Fruit fly (Drosophila melanogaster) whole organism, embryonic: ENCODE results near the gene CG8677.
A peak's percentile ranks its signal among the peaks of the same experiment; 100 is the strongest.

Source experiments
- B-H1 ChIP-seq: fragments of 200-800 bp; sonication (Bioruptor generic); IDR thresholded peaks from 3 replicates; pipeline ENCODE4 v1.3.6; 2022; ENCODE audit warnings: missing biosample characterization, missing genetic modification characterization
- B-H2 ChIP-seq: fragments of 200-800 bp; sonication (Bioruptor generic); optimal IDR thresholded peaks from 2 replicates; lab custom pipeline; 2018; ENCODE audit warnings: missing biosample characterization, mild to moderate bottlenecking, missing genetic modification characterization
- CG10321 ChIP-seq: fragments of 200-800 bp; sonication (Bioruptor generic); IDR thresholded peaks from 2 replicates; pipeline ENCODE4 v1.3.6; 2022; ENCODE audit warnings: missing biosample characterization, missing genetic modification characterization
- CG10979 ChIP-seq: fragments of 200-800 bp; sonication (Bioruptor generic); optimal IDR thresholded peaks from 2 replicates; lab custom pipeline; 2018; ENCODE audit warnings: missing biosample characterization, mild to moderate bottlenecking, missing genetic modification characterization, moderate library complexity
- CG11398 ChIP-seq: fragments of 200-800 bp; sonication (Bioruptor generic); optimal IDR thresholded peaks from 2 replicates; lab custom pipeline; 2016; ENCODE audit warnings: missing biosample characterization, missing genetic modification characterization
- CG12155 ChIP-seq: fragments of 200-800 bp; sonication (Bioruptor generic); optimal IDR thresholded peaks from 3 replicates; lab custom pipeline; 2016; ENCODE audit warnings: missing biosample characterization, missing genetic modification characterization
- CG12299 ChIP-seq: fragments of 200-800 bp; sonication (Bioruptor generic); optimal IDR thresholded peaks from 2 replicates; lab custom pipeline; 2018; ENCODE audit warnings: missing biosample characterization, mild to moderate bottlenecking, missing genetic modification characterization
- CG16815 ChIP-seq: fragments of 200-800 bp; sonication (Bioruptor generic); optimal IDR thresholded peaks from 3 replicates; lab custom pipeline; 2017; ENCODE audit warnings: missing biosample characterization, mild to moderate bottlenecking, missing genetic modification characterization
- CG17829 ChIP-seq: fragments of 200-800 bp; optimal IDR thresholded peaks from 2 replicates; lab custom pipeline; 2019; ENCODE audit warnings: missing biosample characterization, mild to moderate bottlenecking, missing genetic modification characterization, moderate library complexity
- CG31441 ChIP-seq: fragments of 200-800 bp; sonication (Bioruptor generic); IDR thresholded peaks from 2 replicates; pipeline ENCODE4 v1.3.6; 2022; ENCODE audit warnings: missing biosample characterization, missing genetic modification characterization
- CG6683 ChIP-seq: fragments of 200-800 bp; sonication (Bioruptor generic); optimal IDR thresholded peaks from 2 replicates; lab custom pipeline; 2017; ENCODE audit warnings: missing biosample characterization, mild to moderate bottlenecking, missing genetic modification characterization, missing genetic modification reagents
- CG6813 ChIP-seq: fragments of 200-800 bp; sonication (Bioruptor generic); optimal IDR thresholded peaks from 2 replicates; lab custom pipeline; 2017; ENCODE audit warnings: missing biosample characterization, missing genetic modification characterization, mild to moderate bottlenecking, moderate library complexity, missing genetic modification reagents
- CG7556 ChIP-seq: fragments of 200-800 bp; sonication (Bioruptor generic); optimal IDR thresholded peaks from 2 replicates; lab custom pipeline; 2017; ENCODE audit warnings: missing biosample characterization, mild to moderate bottlenecking, missing genetic modification characterization
- CG7745 ChIP-seq: fragments of 200-800 bp; sonication (Bioruptor generic); optimal IDR thresholded peaks from 2 replicates; lab custom pipeline; 2018; ENCODE audit warnings: missing biosample characterization, mild to moderate bottlenecking, missing genetic modification characterization, moderate library complexity
- CG8281 ChIP-seq: fragments of 200-800 bp; sonication (Bioruptor generic); optimal IDR thresholded peaks from 2 replicates; lab custom pipeline; 2018; ENCODE audit warnings: missing biosample characterization, mild to moderate bottlenecking, missing genetic modification characterization, moderate library complexity
- CG8765 ChIP-seq: fragments of 200-800 bp; sonication (Bioruptor generic); IDR thresholded peaks from 2 replicates; pipeline ENCODE4 v1.3.6; 2022; ENCODE audit warnings: missing biosample characterization, missing genetic modification characterization
- CG9932 ChIP-seq: fragments of 200-800 bp; sonication (Bioruptor generic); IDR thresholded peaks from 2 replicates; pipeline ENCODE4 v1.3.6; 2022; ENCODE audit warnings: missing biosample characterization, missing genetic modification characterization
- D ChIP-seq, 2 experiments: fragments of 200-800 bp in 1 of 2; fragments of >200 bp in 1 of 2; sonication (Bioruptor generic) in 1 of 2; optimal IDR thresholded peaks; 2 replicates in 1 of 2; 3 replicates in 1 of 2; lab custom pipeline; 2017; ENCODE audit warnings: mild to moderate bottlenecking in 1 of 2, missing biosample characterization in 1 of 2, missing genetic modification characterization in 1 of 2, missing genetic modification reagents in 1 of 2
- D19A ChIP-seq: fragments of 200-800 bp; optimal IDR thresholded peaks from 3 replicates; lab custom pipeline; 2019; ENCODE audit warnings: missing biosample characterization, mild to moderate bottlenecking, missing genetic modification characterization, moderate library complexity
- Dll ChIP-seq: fragments of 200-800 bp; sonication (Bioruptor generic); IDR thresholded peaks from 4 replicates; pipeline ENCODE4 v1.3.6; 2022; ENCODE audit warnings: missing biosample characterization, missing genetic modification characterization; ENCODE audit not compliant: partially characterized antibody
- Eip74EF ChIP-seq, 2 experiments: fragments of 200-800 bp in 1 of 2; fragments of >200 bp in 1 of 2; sonication (Bioruptor generic) in 1 of 2; optimal IDR thresholded peaks; 2 replicates each; lab custom pipeline; 2017 to 2019; ENCODE audit warnings: missing biosample characterization in 2 of 2, missing genetic modification characterization in 2 of 2, mild to moderate bottlenecking in 1 of 2, moderate library complexity in 1 of 2
- HLH4C ChIP-seq: fragments of 200-800 bp; sonication (Bioruptor generic); IDR thresholded peaks from 3 replicates; pipeline ENCODE4 v1.3.6; 2022; ENCODE audit warnings: missing biosample characterization, missing genetic modification characterization; ENCODE audit not compliant: partially characterized antibody
- Hr3 ChIP-seq: fragments of 200-800 bp; sonication (Bioruptor generic); optimal IDR thresholded peaks from 3 replicates; lab custom pipeline; 2016; ENCODE audit warnings: missing biosample characterization, missing genetic modification characterization
- Jarid2 ChIP-seq: fragments of 200-800 bp; sonication (Bioruptor generic); optimal IDR thresholded peaks from 3 replicates; lab custom pipeline; 2017; ENCODE audit warnings: mild to moderate bottlenecking, missing biosample characterization, missing genetic modification reagents, missing genetic modification characterization
- Meics ChIP-seq: fragments of 200-800 bp; sonication (Bioruptor generic); optimal IDR thresholded peaks from 2 replicates; lab custom pipeline; 2017; ENCODE audit warnings: missing biosample characterization, mild to moderate bottlenecking, missing genetic modification characterization
- Rfx ChIP-seq: fragments of 200-800 bp; sonication (Bioruptor generic); IDR thresholded peaks from 2 replicates; pipeline ENCODE4 v1.3.6; 2022; ENCODE audit warnings: missing biosample characterization, missing genetic modification characterization
- Six4 ChIP-seq: fragments of 200-800 bp; sonication (Bioruptor generic); optimal IDR thresholded peaks from 2 replicates; lab custom pipeline; 2016; ENCODE audit warnings: missing biosample characterization, missing genetic modification characterization
- Ssrp ChIP-seq: fragments of 200-800 bp; sonication (Bioruptor generic); optimal IDR thresholded peaks from 2 replicates; lab custom pipeline; 2018; ENCODE audit warnings: missing biosample characterization, mild to moderate bottlenecking, missing genetic modification characterization, moderate library complexity
- Tbp ChIP-seq: fragments of >200 bp; optimal IDR thresholded peaks from 2 replicates; lab custom pipeline; 2018; ENCODE audit warnings: missing biosample characterization, missing genetic modification characterization
- Xbp1 ChIP-seq: fragments of 200-800 bp; sonication (Bioruptor generic); optimal IDR thresholded peaks from 3 replicates; lab custom pipeline; 2016; ENCODE audit warnings: missing biosample characterization, mild to moderate bottlenecking, missing genetic modification characterization
- ato ChIP-seq: fragments of 200-800 bp; sonication (Bioruptor generic); IDR thresholded peaks from 2 replicates; pipeline ENCODE4 v1.3.6; 2022; ENCODE audit warnings: missing biosample characterization, missing genetic modification characterization; ENCODE audit not compliant: partially characterized antibody
- bowl ChIP-seq: fragments of 200-800 bp; sonication (Bioruptor generic); IDR thresholded peaks from 2 replicates; pipeline ENCODE4 v1.3.6; 2022; ENCODE audit warnings: missing biosample characterization, missing genetic modification characterization
- cas ChIP-seq: fragments of 200-800 bp; sonication (Bioruptor generic); IDR thresholded peaks from 2 replicates; pipeline ENCODE4 v1.3.6; 2022; ENCODE audit warnings: missing biosample characterization, missing genetic modification characterization
- chif ChIP-seq, 2 experiments: fragments of 200-800 bp; sonication (Bioruptor generic); optimal IDR thresholded peaks; 3 replicates each; lab custom pipeline; 2016; ENCODE audit warnings: missing biosample characterization in 2 of 2, missing genetic modification characterization in 2 of 2
- crol ChIP-seq: fragments of 200-800 bp; sonication (Bioruptor generic); IDR thresholded peaks from 2 replicates; pipeline ENCODE4 v1.3.6; 2022; ENCODE audit warnings: missing biosample characterization, missing genetic modification characterization
- cwo ChIP-seq: fragments of 200-800 bp; sonication (Bioruptor generic); optimal IDR thresholded peaks from 3 replicates; lab custom pipeline; 2017; ENCODE audit warnings: missing biosample characterization, missing genetic modification characterization, mild to moderate bottlenecking, moderate library complexity, missing genetic modification reagents
- disco-r ChIP-seq: fragments of 200-800 bp; sonication (Bioruptor generic); optimal IDR thresholded peaks from 2 replicates; lab custom pipeline; 2016; ENCODE audit warnings: missing biosample characterization, missing genetic modification characterization
- dmrt11E ChIP-seq: fragments of 200-800 bp; sonication (Bioruptor generic); optimal IDR thresholded peaks from 3 replicates; lab custom pipeline; 2018; ENCODE audit warnings: missing biosample characterization, mild to moderate bottlenecking, missing genetic modification characterization, moderate library complexity
- en ChIP-seq: fragments of 200-800 bp; sonication (Bioruptor generic); optimal IDR thresholded peaks from 2 replicates; lab custom pipeline; 2016; ENCODE audit warnings: missing biosample characterization, missing genetic modification characterization
- ewg ChIP-seq: fragments of 200-800 bp; sonication (Bioruptor generic); optimal IDR thresholded peaks from 3 replicates; lab custom pipeline; 2017; ENCODE audit warnings: mild to moderate bottlenecking, missing biosample characterization, missing genetic modification reagents, missing genetic modification characterization
- ftz-f1 ChIP-seq: fragments of 200-800 bp; sonication (Bioruptor generic); optimal IDR thresholded peaks from 2 replicates; lab custom pipeline; 2016; ENCODE audit warnings: missing biosample characterization, missing genetic modification characterization
- kni ChIP-seq: fragments of 200-800 bp; sonication (Bioruptor generic); optimal IDR thresholded peaks from 3 replicates; lab custom pipeline; 2017; ENCODE audit warnings: mild to moderate bottlenecking, missing biosample characterization, missing genetic modification reagents, missing genetic modification characterization
- mam ChIP-seq: fragments of 200-800 bp; sonication (Bioruptor generic); optimal IDR thresholded peaks from 3 replicates; lab custom pipeline; 2016; ENCODE audit warnings: missing biosample characterization, missing genetic modification characterization
- sc ChIP-seq, 3 experiments: fragments of >200 bp in 2 of 3; fragments of 200-800 bp in 1 of 3; sonication (Bioruptor generic) in 1 of 3; optimal IDR thresholded peaks; 2 replicates in 2 of 3; 3 replicates in 1 of 3; lab custom pipeline; 2017; ENCODE audit warnings: mild to moderate bottlenecking in 1 of 3, missing biosample characterization in 1 of 3, missing genetic modification characterization in 1 of 3, missing genetic modification reagents in 1 of 3
- slbo ChIP-seq: fragments of 200-800 bp; sonication (Bioruptor generic); IDR thresholded peaks from 2 replicates; pipeline ENCODE4 v1.3.6; 2022; ENCODE audit warnings: missing biosample characterization, missing genetic modification characterization
- sqz ChIP-seq: fragments of 200-800 bp; sonication (Bioruptor generic); optimal IDR thresholded peaks from 3 replicates; lab custom pipeline; 2018; ENCODE audit warnings: missing biosample characterization, mild to moderate bottlenecking, missing genetic modification characterization
- stwl ChIP-seq: fragments of 200-800 bp; sonication (Bioruptor generic); optimal IDR thresholded peaks from 3 replicates; lab custom pipeline; 2018; ENCODE audit warnings: missing biosample characterization, mild to moderate bottlenecking, missing genetic modification characterization, moderate library complexity
- tna ChIP-seq: fragments of 200-800 bp; sonication (Bioruptor generic); IDR thresholded peaks from 2 replicates; pipeline ENCODE4 v1.3.6; 2022; ENCODE audit warnings: missing biosample characterization, missing genetic modification characterization; ENCODE audit not compliant: partially characterized antibody
- twi ChIP-seq: fragments of 200-800 bp; optimal IDR thresholded peaks from 2 replicates; lab custom pipeline; 2019; ENCODE audit warnings: missing biosample characterization, mild to moderate bottlenecking, missing genetic modification characterization, moderate library complexity
- zf30C ChIP-seq: fragments of 200-800 bp; sonication (Bioruptor generic); optimal IDR thresholded peaks from 3 replicates; lab custom pipeline; 2018; ENCODE audit warnings: missing biosample characterization, mild to moderate bottlenecking, missing genetic modification characterization

The CG8677 gene

DNA sequence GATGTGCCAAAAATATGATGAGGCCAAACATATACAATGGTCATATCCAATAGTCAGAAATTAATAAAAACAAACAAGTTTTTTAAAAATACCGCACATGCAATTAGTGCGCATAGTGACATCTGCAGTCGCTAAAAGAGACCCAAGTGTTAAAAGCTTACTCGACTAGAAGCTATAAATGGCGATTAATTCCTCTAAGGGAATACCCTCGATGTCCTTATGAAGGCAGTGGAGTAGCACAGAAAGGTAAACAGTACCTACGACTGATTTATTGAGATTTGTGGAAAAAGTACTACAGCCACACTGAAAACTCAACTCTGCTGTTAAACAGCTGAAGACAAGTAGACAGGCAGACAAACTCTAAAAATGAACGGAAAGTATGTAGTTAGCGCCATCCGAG is 39.8 kb downstream of the CG8677 start (continued):
- TF ChIP-seq Ssrp (tag; lab: Kevin White, UChicago) (no peak), tna (GFP tag; lab: Robert Waterston, UW) (no peak), Six4 (no peak), sqz (GFP tag; lab: Kevin White, UChicago) (no peak), CG9932 (no peak), ewg (no peak), dmrt11E (tag; lab: Kevin White, UChicago) (peak; percentile 7), Dll (GFP tag; lab: Robert Waterston, UW) (no peak; the same call in 3 of the 4 replicates), CG8765 (no peak), B-H1 (no peak), B-H2 (GFP tag; lab: Kevin White, UChicago) (no peak), HLH4C (GFP tag; lab: Robert Waterston, UW) (no peak), CG6813 (GFP tag; lab: Kevin White, UChicago) (no peak), ftz-f1 (GFP tag; lab: Kevin White, UChicago) (no peak), D19A (tag; lab: Kevin White, UChicago) (no peak), twi (tag; lab: Kevin White, UChicago) (no peak), sc (optimal IDR thresholded peaks at IDR 0.05; lab: Kevin White, UChicago) (no peak), sc (GFP tag; optimal IDR thresholded peaks at IDR 0.05; lab: Kevin White, UChicago) (no peak), Tbp (no peak), CG12299 (tag; lab: Kevin White, UChicago) (no peak), Rfx (GFP tag; lab: Robert Waterston, UW) (no peak), mam (GFP tag; lab: Kevin White, UChicago) (peak; percentile 16), cas (no peak), zf30C (GFP tag; lab: Kevin White, UChicago) (no peak), stwl (tag; lab: Kevin White, UChicago) (peak; percentile 93), CG8281 (tag; lab: Kevin White, UChicago) (no peak), CG7556 (GFP tag; lab: Kevin White, UChicago) (no peak), Eip74EF (GFP tag; optimal IDR thresholded peaks at IDR 0.05; lab: Kevin White, UChicago) (no peak), ato (GFP tag; lab: Robert Waterston, UW) (no peak), CG6683 (no peak), kni (GFP tag; lab: Kevin White, UChicago) (no peak), chif (GFP tag; optimal IDR thresholded peaks at IDR 0.05; lab: Kevin White, UChicago) (peak in 1 of 2 experiments; percentile 24), CG31441 (GFP tag; lab: Robert Waterston, UW) (no peak), CG17829 (tag; lab: Kevin White, UChicago) (peak; percentile 43), disco-r (GFP tag; lab: Kevin White, UChicago) (peak; percentile 37), CG7745 (tag; lab: Kevin White, UChicago) (no peak), en (GFP tag; lab: Kevin White, UChicago) (no peak), D (optimal IDR thresholded peaks at IDR 0.05; lab: Kevin White, UChicago) (no peak), D (GFP tag; optimal IDR thresholded peaks at IDR 0.05; lab: Kevin White, UChicago) (peak; percentile 25), CG10321 (GFP tag; lab: Robert Waterston, UW) (no peak), slbo (GFP tag; lab: Robert Waterston, UW) (no peak), CG16815 (GFP tag; lab: Kevin White, UChicago) (no peak), Hr3 (GFP tag; lab: Kevin White, UChicago) (no peak), Jarid2 (GFP tag; lab: Kevin White, UChicago) (no peak), Xbp1 (peak; percentile 25), crol (no peak), CG11398 (no peak), cwo (no peak), Meics (GFP tag; lab: Kevin White, UChicago) (no peak), CG12155 (GFP tag; lab: Kevin White, UChicago) (no peak), bowl (GFP tag; lab: Robert Waterston, UW) (no peak), CG10979 (tag; lab: Kevin White, UChicago) (peak; percentile 24)
